Worm (Caenorhabditis elegans): ENCODE measurements around the gene nhr-56.

DNA sequence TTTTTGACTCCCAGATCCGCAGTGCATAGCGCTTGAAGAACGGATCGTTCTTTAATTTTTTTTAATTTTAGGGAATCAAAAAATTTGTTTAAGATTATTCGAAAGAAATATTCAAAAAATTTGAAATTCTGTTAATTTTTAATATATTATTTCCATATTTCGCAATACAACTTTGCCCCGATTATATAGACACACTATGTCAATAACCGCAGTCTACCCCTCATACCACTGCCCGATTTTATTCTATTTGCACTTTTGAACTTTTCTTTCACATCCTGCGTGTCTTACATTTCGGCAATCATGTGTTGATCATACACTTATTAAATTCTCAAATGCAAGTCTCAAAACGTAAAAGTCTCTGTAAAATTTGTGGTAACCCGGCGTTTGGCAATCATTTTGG, at the start of gene nhr-56:
- TF ChIP-seq hmbx-1 (tag; optimal IDR thresholded peaks at IDR 0.05) (no peak), tbx-37 (GFP tag; conservative IDR thresholded peaks at IDR 0.05) (no peak), ama-1 (optimal IDR thresholded peaks at IDR 0.05) (no peak), ceh-36 (tag; optimal IDR thresholded peaks at IDR 0.05) (no peak), flt-1 (GFP tag; IDR thresholded peaks at IDR 0.05) (no peak), F13C5.2 (tag; optimal IDR thresholded peaks at IDR 0.05) (no peak), ceh-13 (GFP tag; optimal IDR thresholded peaks at IDR 0.05) (no peak), tra-4 (tag; optimal IDR thresholded peaks at IDR 0.05) (no peak), tbx-11 (GFP tag; IDR thresholded peaks at IDR 0.05) (no peak), sea-1 (GFP tag; conservative IDR thresholded peaks at IDR 0.05) (no peak), scrt-1 (GFP tag; IDR thresholded peaks at IDR 0.05) (no peak), aly-1 (tag; optimal IDR thresholded peaks at IDR 0.05) (no peak)
